Worm (Caenorhabditis elegans) whole organism, mixed stage, embryonic: Measurements from ENCODE around the gene tmem-231.
A peak's percentile ranks its signal among the peaks of the same experiment; 100 is the strongest.

Source experiments
- M03D4.4 ChIP-seq: sonication (generic microtip); optimal IDR thresholded peaks from 2 replicates; lab custom pipeline; 2017; ENCODE audit warnings: mild to moderate bottlenecking, missing genetic modification characterization, missing compliant biosample characterization
- bed-3 ChIP-seq: fragments of 200-800 bp; sonication (Bioruptor generic); optimal IDR thresholded peaks from 3 replicates; lab custom pipeline; 2018; ENCODE audit warnings: mild to moderate bottlenecking, missing genetic modification characterization, moderate library complexity, missing compliant biosample characterization
- blmp-1 ChIP-seq: fragments of 150-350 bp; optimal IDR thresholded peaks from 2 replicates; lab custom pipeline; 2014; ENCODE audit warnings: missing biosample characterization, missing genetic modification characterization
- ceh-39 ChIP-seq: fragments of 150-350 bp; optimal IDR thresholded peaks from 2 replicates; lab custom pipeline; 2014; ENCODE audit warnings: missing biosample characterization, missing genetic modification characterization
- ceh-43 ChIP-seq: fragments of 200-800 bp; sonication (Bioruptor generic); optimal IDR thresholded peaks from 2 replicates; lab custom pipeline; 2018; ENCODE audit warnings: mild to moderate bottlenecking, missing genetic modification characterization, moderate library complexity, missing compliant biosample characterization
- ceh-83 ChIP-seq: fragments of 200-800 bp; sonication (Bioruptor generic); optimal IDR thresholded peaks from 2 replicates; lab custom pipeline; 2018; ENCODE audit warnings: mild to moderate bottlenecking, missing genetic modification characterization, missing compliant biosample characterization
- ces-1 ChIP-seq: fragments of 150-350 bp; optimal IDR thresholded peaks from 2 replicates; lab custom pipeline; 2014; ENCODE audit warnings: missing biosample characterization, missing genetic modification reagents, missing genetic modification characterization
- cnd-1 ChIP-seq: fragments of 200-800 bp; sonication (Bioruptor generic); optimal IDR thresholded peaks from 2 replicates; lab custom pipeline; 2018; ENCODE audit warnings: mild to moderate bottlenecking, missing genetic modification characterization, missing compliant biosample characterization
- drap-1 ChIP-seq: fragments of 200-800 bp; sonication (Bioruptor generic); optimal IDR thresholded peaks from 3 replicates; lab custom pipeline; 2018; ENCODE audit warnings: mild to moderate bottlenecking, missing genetic modification characterization, missing compliant biosample characterization
- elt-1 ChIP-seq: sonication (generic microtip); optimal IDR thresholded peaks from 2 replicates; lab custom pipeline; 2017; ENCODE audit warnings: missing genetic modification characterization, mild to moderate bottlenecking, missing compliant biosample characterization, antibody characterized with exemption, moderate library complexity, borderline replicate concordance; ENCODE audit not compliant: insufficient read depth
- elt-3 ChIP-seq: fragments of 150-350 bp; optimal IDR thresholded peaks from 2 replicates; lab custom pipeline; 2014; ENCODE audit warnings: missing biosample characterization, missing genetic modification characterization
- flh-1 ChIP-seq: fragments of 200-800 bp; sonication (Bioruptor generic); optimal IDR thresholded peaks from 2 replicates; lab custom pipeline; 2018; ENCODE audit warnings: mild to moderate bottlenecking, missing genetic modification characterization, moderate library complexity, missing compliant biosample characterization
- ham-2 ChIP-seq: fragments of 200-800 bp; sonication (Bioruptor generic); optimal IDR thresholded peaks from 2 replicates; lab custom pipeline; 2018; ENCODE audit warnings: mild to moderate bottlenecking, missing genetic modification characterization, missing compliant biosample characterization
- hlh-1 ChIP-seq: fragments of 150-350 bp; optimal IDR thresholded peaks from 2 replicates; lab custom pipeline; 2014; ENCODE audit warnings: missing biosample characterization, missing genetic modification reagents, missing genetic modification characterization
- lin-13 ChIP-seq: fragments of 150-350 bp; optimal IDR thresholded peaks from 2 replicates; lab custom pipeline; 2014; ENCODE audit warnings: missing biosample characterization, missing genetic modification characterization
- lin-32 ChIP-seq: fragments of 200-800 bp; sonication (Bioruptor generic); optimal IDR thresholded peaks from 2 replicates; lab custom pipeline; 2018; ENCODE audit warnings: mild to moderate bottlenecking, missing genetic modification characterization, missing compliant biosample characterization
- lsy-2 ChIP-seq: fragments of 150-350 bp; optimal IDR thresholded peaks from 2 replicates; lab custom pipeline; 2014; ENCODE audit warnings: missing biosample characterization, missing genetic modification characterization
- mab-5 ChIP-seq: fragments of 150-350 bp; optimal IDR thresholded peaks from 2 replicates; lab custom pipeline; 2014; ENCODE audit warnings: missing biosample characterization, missing genetic modification characterization
- mep-1 ChIP-seq: fragments of 150-350 bp; optimal IDR thresholded peaks from 2 replicates; lab custom pipeline; 2017; ENCODE audit warnings: missing biosample characterization, missing genetic modification reagents, missing genetic modification characterization, inconsistent platforms
- mls-2 ChIP-seq: sonication (generic microtip); optimal IDR thresholded peaks from 2 replicates; lab custom pipeline; 2016; ENCODE audit warnings: mild to moderate bottlenecking, missing genetic modification characterization, moderate library complexity, missing compliant biosample characterization
- nhr-12 ChIP-seq: fragments of 150-350 bp; optimal IDR thresholded peaks from 2 replicates; lab custom pipeline; 2014; ENCODE audit warnings: missing biosample characterization, missing genetic modification characterization
- nhr-2 ChIP-seq: fragments of 150-350 bp; optimal IDR thresholded peaks from 2 replicates; lab custom pipeline; 2014; ENCODE audit warnings: missing biosample characterization, missing genetic modification characterization
- nhr-237 ChIP-seq: fragments of 150-350 bp; optimal IDR thresholded peaks from 2 replicates; lab custom pipeline; 2014; ENCODE audit warnings: missing biosample characterization, missing genetic modification characterization
- nhr-28 ChIP-seq: fragments of 150-350 bp; optimal IDR thresholded peaks from 2 replicates; lab custom pipeline; 2014; ENCODE audit warnings: missing biosample characterization, missing genetic modification characterization
- nhr-76 ChIP-seq: sonication (generic microtip); optimal IDR thresholded peaks from 2 replicates; lab custom pipeline; 2017; ENCODE audit warnings: missing biosample characterization, missing genetic modification characterization
- pha-4 ChIP-seq: fragments of 150-350 bp; optimal IDR thresholded peaks from 2 replicates; lab custom pipeline; 2018; ENCODE audit warnings: missing biosample characterization, missing genetic modification reagents, missing genetic modification characterization
- sem-2 ChIP-seq: fragments of 200-800 bp; sonication (Bioruptor generic); optimal IDR thresholded peaks from 2 replicates; lab custom pipeline; 2018; ENCODE audit warnings: mild to moderate bottlenecking, missing genetic modification characterization, missing compliant biosample characterization
- snpc-4 ChIP-seq: fragments of 150-350 bp; optimal IDR thresholded peaks from 2 replicates; lab custom pipeline; 2014; ENCODE audit warnings: missing biosample characterization, missing genetic modification characterization
- sptf-1 ChIP-seq: sonication (generic microtip); optimal IDR thresholded peaks from 2 replicates; lab custom pipeline; 2017; ENCODE audit warnings: mild to moderate bottlenecking, missing genetic modification characterization, moderate library complexity, missing compliant biosample characterization
- tbx-8 ChIP-seq: fragments of 200-800 bp; sonication (Bioruptor generic); optimal IDR thresholded peaks from 2 replicates; lab custom pipeline; 2018; ENCODE audit warnings: mild to moderate bottlenecking, missing genetic modification characterization, moderate library complexity, missing compliant biosample characterization
- unc-120 ChIP-seq: sonication (generic microtip); optimal IDR thresholded peaks from 2 replicates; lab custom pipeline; 2017; ENCODE audit warnings: missing genetic modification characterization, missing compliant biosample characterization; ENCODE audit not compliant: poor library complexity, severe bottlenecking
- unc-39 ChIP-seq: fragments of 150-350 bp; optimal IDR thresholded peaks from 2 replicates; lab custom pipeline; 2014; ENCODE audit warnings: missing biosample characterization, missing genetic modification characterization
- unc-62 ChIP-seq: fragments of 150-350 bp; optimal IDR thresholded peaks from 2 replicates; lab custom pipeline; 2014; ENCODE audit warnings: missing biosample characterization, missing genetic modification reagents, missing genetic modification characterization
- zip-8 ChIP-seq: fragments of 150-350 bp; optimal IDR thresholded peaks from 2 replicates; lab custom pipeline; 2014; ENCODE audit warnings: missing biosample characterization, missing genetic modification characterization
- ztf-11 ChIP-seq: fragments of 150-350 bp; optimal IDR thresholded peaks from 2 replicates; lab custom pipeline; 2014; ENCODE audit warnings: missing biosample characterization, missing genetic modification characterization

The tmem-231 gene

ce11 chrIV:8379278-8379677 lies 47.3 kb upstream of the tmem-231 start, which contains the start of gene nap-1 (continued):
- TF ChIP-seq ham-2 (GFP tag; lab: Kevin White, UChicago): no peak
- no peak for TF ChIP-seq blmp-1
- peak; percentile 74 for TF ChIP-seq lsy-2
- peak; percentile 42 for TF ChIP-seq ces-1 (GFP tag; lab: Kevin White, UChicago)

- TF ChIP-seq lin-13 (tag; lab: Kevin White, UChicago): no peak
- TF ChIP-seq hlh-1: no peak
- no peak for TF ChIP-seq flh-1 (GFP tag; lab: Kevin White, UChicago)
- TF ChIP-seq ham-2 (GFP tag; lab: Kevin White, UChicago): no peak
- no peak for TF ChIP-seq elt-1 (tag; lab: Kevin White, UChicago)
- no peak for TF ChIP-seq tbx-8
- TF ChIP-seq sptf-1 (tag; lab: Kevin White, UChicago): no peak
- no peak for TF ChIP-seq lsy-2
- TF ChIP-seq mab-5 (tag; lab: Kevin White, UChicago): no peak
- no peak for TF ChIP-seq pha-4
- TF ChIP-seq ceh-39 (tag; lab: Kevin White, UChicago): no peak
- TF ChIP-seq drap-1: no peak
- no peak for TF ChIP-seq sem-2 (GFP tag; lab: Kevin White, UChicago)
- no peak for TF ChIP-seq unc-39 (tag; lab: Kevin White, UChicago)
- no peak for TF ChIP-seq ces-1 (GFP tag; lab: Kevin White, UChicago)
These were observed 46.9 kb upstream of the tmem-231 start, which contains the start of gene praf-3 for ce11 chrIV:8379683-8380082. Gene praf-3 (plus strand): TSS chrIV:8379983.

- TF ChIP-seq unc-120: no peak
- no peak for TF ChIP-seq bed-3 (GFP tag; lab: Kevin White, UChicago)
- TF ChIP-seq M03D4.4: no peak
- no peak for TF ChIP-seq ceh-83 (GFP tag; lab: Kevin White, UChicago)
- no peak for TF ChIP-seq cnd-1 (tag; lab: Kevin White, UChicago)
- no peak for TF ChIP-seq ztf-11 (tag; lab: Kevin White, UChicago)
- no peak for TF ChIP-seq mep-1 (tag; lab: Kevin White, UChicago)
- no peak for TF ChIP-seq elt-1 (tag; lab: Kevin White, UChicago)
- no peak for TF ChIP-seq lsy-2
- no peak for TF ChIP-seq mls-2 (tag; lab: Kevin White, UChicago)
- TF ChIP-seq sem-2 (GFP tag; lab: Kevin White, UChicago): no peak
- TF ChIP-seq zip-8 (tag; lab: Kevin White, UChicago): no peak
- no peak for TF ChIP-seq unc-39 (tag; lab: Kevin White, UChicago)
- no peak for TF ChIP-seq nhr-28 (tag; lab: Kevin White, UChicago)
- TF ChIP-seq drap-1: no peak
- TF ChIP-seq mab-5 (tag; lab: Kevin White, UChicago): no peak
- TF ChIP-seq ceh-43 (GFP tag; lab: Kevin White, UChicago): no peak
- TF ChIP-seq nhr-12 (tag; lab: Kevin White, UChicago): no peak
- TF ChIP-seq, all 35 proteins: peak for 0
These were observed 46.2 kb upstream of the tmem-231 start for ce11 chrIV:8380266-8380850.

ce11 chrIV:8382695-8383094 lies 43.9 kb upstream of the tmem-231 start, which contains the start of gene D2096.9:
Gene D2096.9 (minus strand): TSS chrIV:8382795.
- TF ChIP-seq nhr-76 (tag; lab: Kevin White, UChicago) (no peak), ceh-39 (tag; lab: Kevin White, UChicago) (no peak), unc-39 (tag; lab: Kevin White, UChicago) (no peak), sem-2 (GFP tag; lab: Kevin White, UChicago) (no peak), hlh-1 (no peak), tbx-8 (no peak), nhr-237 (tag; lab: Kevin White, UChicago) (no peak), ham-2 (GFP tag; lab: Kevin White, UChicago) (no peak), zip-8 (tag; lab: Kevin White, UChicago) (no peak), lin-32 (GFP tag; lab: Kevin White, UChicago) (no peak), elt-1 (tag; lab: Kevin White, UChicago) (no peak), sptf-1 (tag; lab: Kevin White, UChicago) (no peak), mls-2 (tag; lab: Kevin White, UChicago) (no peak), nhr-28 (tag; lab: Kevin White, UChicago) (no peak), unc-62 (no peak), snpc-4 (no peak), lsy-2 (no peak), elt-3 (tag; lab: Kevin White, UChicago) (no peak), blmp-1 (no peak), nhr-2 (no peak)
